Fruit fly (Drosophila melanogaster) whole organism, pupa: ENCODE measurements around the gene CG6688.

Source experiments
- CG10348 ChIP-seq: fragments of 200-800 bp; sonication (Bioruptor generic); IDR thresholded peaks from 2 replicates; pipeline ENCODE4 v1.3.6; 2022; ENCODE audit warnings: missing biosample characterization, missing genetic modification characterization
- CG12605 ChIP-seq: fragments of 200-800 bp; sonication (Bioruptor generic); IDR thresholded peaks from 2 replicates; pipeline ENCODE4 v1.3.6; 2022; ENCODE audit warnings: missing biosample characterization, missing genetic modification characterization
- CG13204 ChIP-seq: fragments of 200-800 bp; sonication (Bioruptor generic); optimal IDR thresholded peaks from 2 replicates; lab custom pipeline; 2018; ENCODE audit warnings: missing biosample characterization, mild to moderate bottlenecking, missing genetic modification characterization, moderate library complexity
- CG15710 ChIP-seq: fragments of 200-800 bp; sonication (Bioruptor generic); optimal IDR thresholded peaks from 2 replicates; lab custom pipeline; 2018; ENCODE audit warnings: missing biosample characterization, mild to moderate bottlenecking, missing genetic modification characterization, moderate library complexity
- CG17806 ChIP-seq: fragments of 200-800 bp; sonication (Bioruptor generic); optimal IDR thresholded peaks from 2 replicates; lab custom pipeline; 2018; ENCODE audit warnings: missing biosample characterization, mild to moderate bottlenecking, missing genetic modification characterization, moderate library complexity
- CG32121 ChIP-seq: fragments of 200-800 bp; sonication (Bioruptor generic); IDR thresholded peaks from 2 replicates; pipeline ENCODE4 v1.3.6; 2022; ENCODE audit warnings: missing biosample characterization, missing genetic modification characterization
- CG34367 ChIP-seq: fragments of 200-800 bp; sonication (Bioruptor generic); optimal IDR thresholded peaks from 2 replicates; lab custom pipeline; 2018; ENCODE audit warnings: missing biosample characterization, mild to moderate bottlenecking, missing genetic modification characterization
- CG8301 ChIP-seq: fragments of 200-800 bp; sonication (Bioruptor generic); optimal IDR thresholded peaks from 2 replicates; lab custom pipeline; 2018; ENCODE audit warnings: missing biosample characterization, mild to moderate bottlenecking, missing genetic modification characterization
- CG9948 ChIP-seq: fragments of 200-800 bp; sonication (Bioruptor generic); optimal IDR thresholded peaks from 2 replicates; lab custom pipeline; 2018; ENCODE audit warnings: missing biosample characterization, mild to moderate bottlenecking, missing genetic modification characterization, moderate library complexity
- D1 ChIP-seq: fragments of 200-800 bp; sonication (Bioruptor generic); optimal IDR thresholded peaks from 2 replicates; lab custom pipeline; 2018; ENCODE audit warnings: missing biosample characterization, mild to moderate bottlenecking, missing genetic modification characterization, moderate library complexity
- EcR ChIP-seq: fragments of 200-800 bp; sonication (Bioruptor generic); optimal IDR thresholded peaks from 3 replicates; lab custom pipeline; 2019; ENCODE audit warnings: missing biosample characterization, missing genetic modification characterization, mild to moderate bottlenecking, moderate library complexity, missing genetic modification reagents
- Ets98B ChIP-seq: fragments of 200-800 bp; sonication (Bioruptor generic); IDR thresholded peaks from 2 replicates; pipeline ENCODE4 v1.3.6; 2022; ENCODE audit warnings: missing biosample characterization, missing genetic modification characterization
- Pif1A ChIP-seq: fragments of 200-800 bp; sonication (Bioruptor generic); optimal IDR thresholded peaks from 3 replicates; lab custom pipeline; 2016; ENCODE audit warnings: missing biosample characterization, missing genetic modification characterization
- Snoo ChIP-seq: fragments of 200-800 bp; sonication (Bioruptor generic); optimal IDR thresholded peaks from 3 replicates; lab custom pipeline; 2017; ENCODE audit warnings: missing biosample characterization, mild to moderate bottlenecking, missing genetic modification characterization, inconsistent platforms
- fd96Ca ChIP-seq: fragments of 200-800 bp; sonication (Bioruptor generic); IDR thresholded peaks from 3 replicates; pipeline ENCODE4 v1.3.6; 2022; ENCODE audit warnings: missing biosample characterization, missing genetic modification characterization
- gl ChIP-seq: fragments of 200-800 bp; sonication (Bioruptor generic); optimal IDR thresholded peaks from 2 replicates; lab custom pipeline; 2018; ENCODE audit warnings: missing biosample characterization, mild to moderate bottlenecking, missing genetic modification characterization
- rn ChIP-seq: fragments of 200-800 bp; sonication (Bioruptor generic); IDR thresholded peaks from 2 replicates; pipeline ENCODE4 v1.3.6; 2022; ENCODE audit warnings: missing biosample characterization, missing genetic modification characterization

Gene CG6688

dm6 chr3R:23057390-23057789, 45.2 kb downstream of the CG6688 start:
- TF ChIP-seq D1 (tag; lab: Kevin White, UChicago) (no peak), fd96Ca (no peak), CG9948 (tag; lab: Kevin White, UChicago) (no peak), CG12605 (GFP tag; lab: Robert Waterston, UW) (no peak), Snoo (no peak), CG32121 (GFP tag; lab: Robert Waterston, UW) (no peak), gl (no peak), CG34367 (tag; lab: Kevin White, UChicago) (no peak), Ets98B (GFP tag; lab: Robert Waterston, UW) (no peak)

DNA sequence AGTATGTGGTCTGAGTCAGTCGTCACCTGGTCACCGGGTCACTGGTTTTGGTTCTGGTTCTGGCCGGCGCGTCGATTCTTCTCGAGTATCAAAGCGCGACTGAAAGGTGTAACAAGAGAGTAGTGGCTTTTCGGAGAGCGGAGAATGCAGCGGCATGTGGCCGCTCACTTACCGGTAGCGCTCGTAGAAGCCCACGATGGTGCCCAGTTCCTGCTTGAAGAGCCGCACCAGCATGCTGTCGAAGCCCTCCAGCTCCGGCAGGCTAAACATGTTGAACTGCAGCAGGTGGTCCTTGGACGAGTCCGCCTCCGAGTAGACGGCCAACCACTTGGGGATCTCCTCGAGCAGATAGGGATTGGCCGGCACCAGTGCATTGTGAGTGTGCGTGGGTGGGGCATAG, 46.6 kb downstream of the CG6688 start, which contains the start of gene Ctns:
TSS of gene Ctns (minus strand) at position 101 of the 400 bp plus-strand sequence.
- TF ChIP-seq CG13204 (GFP tag; lab: Kevin White, UChicago) (no peak), CG8301 (tag; lab: Kevin White, UChicago) (no peak)
- TF ChIP-seq, all 21 proteins: peak for 0

DNA sequence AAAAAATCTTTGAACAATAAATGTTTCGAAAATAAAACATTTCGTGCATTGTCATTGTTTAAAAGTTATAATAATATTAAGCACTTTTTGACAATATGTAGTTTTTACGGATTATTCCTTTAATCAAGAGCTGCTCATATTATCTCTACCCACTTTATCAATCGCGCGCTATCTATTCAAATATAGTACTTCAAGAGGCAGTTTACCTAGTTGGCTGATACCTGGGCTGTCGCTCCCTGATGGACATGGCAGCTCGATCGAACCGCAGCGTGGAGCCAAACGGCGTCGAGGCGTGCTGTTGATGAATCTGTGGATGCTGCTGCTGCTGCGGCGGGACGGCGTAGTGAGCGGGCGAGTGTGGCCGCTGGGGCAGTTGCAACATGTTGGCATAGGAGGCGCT, 48.0 kb downstream of the CG6688 start:
- no peak for TF ChIP-seq Pif1A
- no peak for TF ChIP-seq gl
- TF ChIP-seq D1 (tag; lab: Kevin White, UChicago): no peak
- TF ChIP-seq rn (GFP tag; lab: Robert Waterston, UW): no peak
- no peak for TF ChIP-seq Ets98B (GFP tag; lab: Robert Waterston, UW)
- TF ChIP-seq fd96Ca: no peak
- TF ChIP-seq EcR (GFP tag; lab: Kevin White, UChicago): no peak
- TF ChIP-seq CG32121 (GFP tag; lab: Robert Waterston, UW): no peak

DNA sequence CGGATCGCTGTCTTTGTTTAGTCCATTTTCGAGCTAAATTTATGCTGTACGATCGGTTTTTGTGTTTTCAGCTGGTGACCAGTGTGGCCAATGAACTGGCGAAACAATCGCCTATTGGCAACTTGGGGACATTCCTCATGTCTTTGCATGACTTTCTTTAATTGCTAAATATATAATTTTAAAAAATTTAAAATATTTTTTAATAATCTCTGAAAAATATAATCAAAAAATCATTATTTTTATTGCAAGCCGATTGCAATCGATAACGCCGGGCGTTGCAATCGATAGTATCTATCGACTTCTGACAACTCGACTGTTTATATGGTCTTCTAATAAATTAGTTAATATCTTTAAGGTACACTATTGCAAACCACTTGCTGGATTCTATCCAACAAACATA, 49.0 kb downstream of the CG6688 start, which contains the start of the genes sav and Ublcp1:
TSS of gene sav (minus strand) at position 96 of the 400 bp plus-strand sequence.
TSS of gene Ublcp1 (plus strand) at position 285 of the 400 bp plus-strand sequence.
- TF ChIP-seq rn (GFP tag; lab: Robert Waterston, UW) (no peak), CG15710 (no peak), CG10348 (GFP tag; lab: Robert Waterston, UW) (no peak), gl (no peak), CG8301 (tag; lab: Kevin White, UChicago) (no peak), CG12605 (GFP tag; lab: Robert Waterston, UW) (no peak), CG9948 (tag; lab: Kevin White, UChicago) (no peak), Ets98B (GFP tag; lab: Robert Waterston, UW) (no peak), CG32121 (GFP tag; lab: Robert Waterston, UW) (no peak), CG17806 (tag; lab: Kevin White, UChicago) (no peak), CG13204 (GFP tag; lab: Kevin White, UChicago) (no peak)
- TF ChIP-seq, all 21 proteins: peak for 0
